Worm (Caenorhabditis elegans) whole organism, L2 larva: ENCODE results near the gene nth-1.

Experiments used
- C34F6.9 ChIP-seq: fragments of 150-350 bp; optimal IDR thresholded peaks from 2 replicates; lab custom pipeline; 2014; ENCODE audit warnings: missing biosample characterization, missing genetic modification characterization
- F13H6.1 ChIP-seq: sonication (generic microtip); optimal IDR thresholded peaks from 2 replicates; lab custom pipeline; 2016; ENCODE audit warnings: missing genetic modification characterization, missing compliant biosample characterization
- Y55F3AM.14 ChIP-seq: fragments of 200-800 bp; sonication (Bioruptor generic); optimal IDR thresholded peaks from 2 replicates; lab custom pipeline; 2018; ENCODE audit warnings: mild to moderate bottlenecking, missing genetic modification characterization, missing compliant biosample characterization
- ZK546.5 ChIP-seq: sonication (generic microtip); optimal IDR thresholded peaks from 2 replicates; lab custom pipeline; 2017; ENCODE audit warnings: missing biosample characterization, missing genetic modification characterization
- alr-1 ChIP-seq: fragments of 150-350 bp; optimal IDR thresholded peaks from 2 replicates; lab custom pipeline; 2014; ENCODE audit warnings: missing biosample characterization, missing genetic modification characterization
- aly-2 ChIP-seq: fragments of 150-350 bp; optimal IDR thresholded peaks from 2 replicates; lab custom pipeline; 2014; ENCODE audit warnings: missing biosample characterization, missing genetic modification characterization
- blmp-1 ChIP-seq: sonication (generic microtip); optimal IDR thresholded peaks from 2 replicates; lab custom pipeline; 2017; ENCODE audit warnings: missing genetic modification characterization, mild to moderate bottlenecking, missing compliant biosample characterization, antibody characterized with exemption, moderate library complexity; ENCODE audit not compliant: insufficient read depth
- ceh-82 ChIP-seq: fragments of 150-350 bp; optimal IDR thresholded peaks from 2 replicates; lab custom pipeline; 2014; ENCODE audit warnings: missing biosample characterization, missing genetic modification characterization
- crh-2 ChIP-seq: sonication (generic microtip); optimal IDR thresholded peaks from 2 replicates; lab custom pipeline; 2017; ENCODE audit warnings: missing biosample characterization, missing genetic modification characterization
- egl-27 ChIP-seq: sonication (generic microtip); optimal IDR thresholded peaks from 3 replicates; lab custom pipeline; 2017; ENCODE audit warnings: missing biosample characterization, missing genetic modification reagents, missing genetic modification characterization
- elt-3 ChIP-seq: sonication (generic microtip); optimal IDR thresholded peaks from 2 replicates; lab custom pipeline; 2017; ENCODE audit warnings: missing biosample characterization, missing genetic modification characterization
- fos-1 ChIP-seq: fragments of 150-350 bp; optimal IDR thresholded peaks from 2 replicates; lab custom pipeline; 2014; ENCODE audit warnings: missing biosample characterization, missing genetic modification characterization
- gmeb-1 ChIP-seq: fragments of 150-350 bp; optimal IDR thresholded peaks from 2 replicates; lab custom pipeline; 2014; ENCODE audit warnings: missing biosample characterization, missing genetic modification characterization
- lin-11 ChIP-seq: fragments of 150-350 bp; sonication (generic microtip); optimal IDR thresholded peaks from 2 replicates; lab custom pipeline; 2014; ENCODE audit warnings: missing biosample characterization, missing genetic modification characterization, inconsistent platforms, mixed read lengths
- lin-13 ChIP-seq: fragments of 150-350 bp; optimal IDR thresholded peaks from 2 replicates; lab custom pipeline; 2014; ENCODE audit warnings: missing biosample characterization, missing genetic modification reagents, missing genetic modification characterization
- lin-39 ChIP-seq: fragments of 150-350 bp; optimal IDR thresholded peaks from 2 replicates; lab custom pipeline; 2014; ENCODE audit warnings: missing biosample characterization, missing genetic modification reagents, missing genetic modification characterization
- lsy-2 ChIP-seq, 2 experiments: fragments of 150-350 bp in 1 of 2; sonication (generic microtip) in 1 of 2; optimal IDR thresholded peaks; 2 replicates each; lab custom pipeline; 2014 to 2017; ENCODE audit warnings: missing biosample characterization in 2 of 2, missing genetic modification characterization in 2 of 2
- mab-5 ChIP-seq: fragments of 150-350 bp; optimal IDR thresholded peaks from 2 replicates; lab custom pipeline; 2014; ENCODE audit warnings: missing biosample characterization, missing genetic modification characterization
- mbf-1 ChIP-seq: sonication (generic microtip); optimal IDR thresholded peaks from 2 replicates; lab custom pipeline; 2017; ENCODE audit warnings: missing biosample characterization, missing genetic modification characterization
- mdl-1 ChIP-seq, 2 experiments: fragments of 150-350 bp in 1 of 2; sonication (generic microtip) in 1 of 2; optimal IDR thresholded peaks; 2 replicates each; lab custom pipeline; 2017; ENCODE audit warnings: missing biosample characterization in 2 of 2, missing genetic modification characterization in 2 of 2
- nhr-10 ChIP-seq: sonication (generic microtip); optimal IDR thresholded peaks from 2 replicates; lab custom pipeline; 2017; ENCODE audit warnings: missing biosample characterization, missing genetic modification characterization
- nhr-11 ChIP-seq: fragments of 150-350 bp; optimal IDR thresholded peaks from 2 replicates; lab custom pipeline; 2014; ENCODE audit warnings: missing biosample characterization, missing genetic modification characterization
- nhr-12 ChIP-seq: fragments of 150-350 bp; optimal IDR thresholded peaks from 2 replicates; lab custom pipeline; 2014; ENCODE audit warnings: missing biosample characterization, missing genetic modification characterization
- nhr-129 ChIP-seq: fragments of 150-350 bp; optimal IDR thresholded peaks from 2 replicates; lab custom pipeline; 2014; ENCODE audit warnings: missing biosample characterization, missing genetic modification characterization
- nhr-21 ChIP-seq: fragments of 150-350 bp; optimal IDR thresholded peaks from 2 replicates; lab custom pipeline; 2014; ENCODE audit warnings: missing biosample characterization, missing genetic modification characterization
- nhr-23 ChIP-seq: fragments of 150-350 bp; optimal IDR thresholded peaks from 2 replicates; lab custom pipeline; 2014; ENCODE audit warnings: missing biosample characterization, missing genetic modification reagents, missing genetic modification characterization
- nhr-25 ChIP-seq: fragments of 150-350 bp; sonication (generic microtip); optimal IDR thresholded peaks from 3 replicates; lab custom pipeline; 2014; ENCODE audit warnings: missing biosample characterization, missing genetic modification characterization
- nhr-6 ChIP-seq: fragments of 150-350 bp; optimal IDR thresholded peaks from 2 replicates; lab custom pipeline; 2014; ENCODE audit warnings: missing biosample characterization, missing genetic modification characterization
- nhr-77 ChIP-seq: fragments of 150-350 bp; optimal IDR thresholded peaks from 2 replicates; lab custom pipeline; 2014; ENCODE audit warnings: missing biosample characterization, missing genetic modification characterization
- peb-1 ChIP-seq: fragments of 150-350 bp; optimal IDR thresholded peaks from 2 replicates; lab custom pipeline; 2014; ENCODE audit warnings: missing biosample characterization, missing genetic modification characterization
- sem-4 ChIP-seq: fragments of 150-350 bp; optimal IDR thresholded peaks from 2 replicates; lab custom pipeline; 2014; ENCODE audit warnings: missing biosample characterization, missing genetic modification reagents, missing genetic modification characterization
- skn-1 ChIP-seq: sonication (generic microtip); optimal IDR thresholded peaks from 2 replicates; lab custom pipeline; 2017; ENCODE audit warnings: missing biosample characterization, missing genetic modification characterization
- sma-9 ChIP-seq, 2 experiments: fragments of 150-350 bp in 1 of 2; sonication (generic microtip) in 1 of 2; optimal IDR thresholded peaks; 2 replicates each; lab custom pipeline; 2014 to 2016; ENCODE audit warnings: missing genetic modification characterization in 2 of 2, mild to moderate bottlenecking in 1 of 2, missing biosample characterization in 1 of 2, missing compliant biosample characterization in 1 of 2, missing genetic modification reagents in 1 of 2, moderate library complexity in 1 of 2
- unc-39 ChIP-seq: fragments of 150-350 bp; optimal IDR thresholded peaks from 2 replicates; lab custom pipeline; 2014; ENCODE audit warnings: missing biosample characterization, missing genetic modification characterization
- unc-55 ChIP-seq: fragments of 150-350 bp; sonication (generic microtip); optimal IDR thresholded peaks from 3 replicates; lab custom pipeline; 2014; ENCODE audit warnings: missing biosample characterization, missing genetic modification reagents, missing genetic modification characterization
- unc-62 ChIP-seq: fragments of 150-350 bp; optimal IDR thresholded peaks from 2 replicates; lab custom pipeline; 2014; ENCODE audit warnings: missing biosample characterization, missing genetic modification reagents, missing genetic modification characterization
- zag-1 ChIP-seq: fragments of 150-350 bp; optimal IDR thresholded peaks from 2 replicates; lab custom pipeline; 2014; ENCODE audit warnings: missing biosample characterization, missing genetic modification characterization

Gene nth-1

ce11 chrIII:4330984-4331383 lies 36.9 kb upstream of the nth-1 start, which contains the start of gene gly-6:
Gene gly-6, minus strand, starts transcription at chrIII:4331228.
- peak; percentile 61 for TF ChIP-seq nhr-25
- no peak for TF ChIP-seq peb-1 (tag; lab: Kevin White, UChicago)

ce11 chrIII:4328208-4328987 lies 34.3 kb upstream of the nth-1 start:
- TF ChIP-seq mbf-1 (tag; lab: Kevin White, UChicago) (no peak), crh-2 (tag; lab: Kevin White, UChicago) (peak; percentile 12), nhr-23 (tag; lab: Kevin White, UChicago) (no peak), mdl-1 (tag; optimal IDR thresholded peaks at IDR 0.05; lab: Kevin White, UChicago) (no peak), unc-39 (tag; lab: Kevin White, UChicago) (no peak), blmp-1 (tag; lab: Kevin White, UChicago) (peak; percentile 66), fos-1 (tag; lab: Kevin White, UChicago) (peak; percentile 33), nhr-25 (peak; percentile 26), nhr-21 (tag; lab: Kevin White, UChicago) (peak; percentile 38), skn-1 (no peak), mab-5 (tag; lab: Kevin White, UChicago) (no peak), lin-11 (tag; lab: Kevin White, UChicago) (no peak), alr-1 (tag; lab: Kevin White, UChicago) (no peak)

ce11 chrIII:4323859-4324258 lies 29.8 kb upstream of the nth-1 start, which contains the start of gene H38K22.9:
Gene H38K22.9, plus strand, starts transcription at chrIII:4324159.
- no peak for TF ChIP-seq zag-1 (tag; lab: Kevin White, UChicago)
- TF ChIP-seq elt-3 (tag; lab: Kevin White, UChicago): no peak
- no peak for TF ChIP-seq nhr-6 (tag; lab: Kevin White, UChicago)
- no peak for TF ChIP-seq egl-27
- TF ChIP-seq, all 48 proteins: peak for 0

ce11 chrIII:4323120-4323519 lies 29.1 kb upstream of the nth-1 start:
- peak; percentile 6 for TF ChIP-seq nhr-129 (tag; lab: Kevin White, UChicago)
- no peak for TF ChIP-seq mdl-1 (tag; optimal IDR thresholded peaks at IDR 0.05; lab: Kevin White, UChicago)
- peak; percentile 5 for TF ChIP-seq sem-4 (tag; lab: Kevin White, UChicago)
- TF ChIP-seq crh-2 (tag; lab: Kevin White, UChicago): peak; percentile 31
- no peak for TF ChIP-seq gmeb-1
- TF ChIP-seq fos-1 (tag; lab: Kevin White, UChicago): no peak
- no peak for TF ChIP-seq blmp-1 (tag; lab: Kevin White, UChicago)
- peak; percentile 72 for TF ChIP-seq mab-5 (tag; lab: Kevin White, UChicago)
- TF ChIP-seq C34F6.9: peak; percentile 79
- peak; percentile 1 for TF ChIP-seq zag-1 (tag; lab: Kevin White, UChicago)
- no peak for TF ChIP-seq unc-62 (GFP tag; lab: Kevin White, UChicago)
- no peak for TF ChIP-seq ceh-82 (tag; lab: Kevin White, UChicago)
- no peak for TF ChIP-seq lin-13
- no peak for TF ChIP-seq nhr-11 (tag; lab: Kevin White, UChicago)
- peak; percentile 85 for TF ChIP-seq unc-55 (GFP tag; lab: Kevin White, UChicago)
- no peak for TF ChIP-seq aly-2 (tag; lab: Kevin White, UChicago)
- no peak for TF ChIP-seq nhr-6 (tag; lab: Kevin White, UChicago)
- TF ChIP-seq nhr-12 (tag; lab: Kevin White, UChicago): no peak
- no peak for TF ChIP-seq peb-1 (tag; lab: Kevin White, UChicago)
- no peak for TF ChIP-seq lin-39
- TF ChIP-seq Y55F3AM.14 (GFP tag; lab: Kevin White, UChicago): no peak
- no peak for TF ChIP-seq nhr-77 (tag; lab: Kevin White, UChicago)
- peak; percentile 43 for TF ChIP-seq sma-9 (GFP tag; optimal IDR thresholded peaks at IDR 0.05; lab: Kevin White, UChicago)
- no peak for TF ChIP-seq sma-9 (tag; optimal IDR thresholded peaks at IDR 0.05; lab: Kevin White, UChicago)
- TF ChIP-seq F13H6.1 (tag; lab: Kevin White, UChicago): peak; percentile 70
- TF ChIP-seq mbf-1 (tag; lab: Kevin White, UChicago): no peak
- TF ChIP-seq lsy-2 (tag; optimal IDR thresholded peaks at IDR 0.05; lab: Kevin White, UChicago): peak in 1 of 2 experiments; percentile 54
- TF ChIP-seq nhr-10 (tag; lab: Kevin White, UChicago): no peak
- no peak for TF ChIP-seq ZK546.5 (tag; lab: Kevin White, UChicago)
